Worm (Caenorhabditis elegans) whole organism, young adult: ENCODE results near the gene srlf-9.

Experiments
- C17E4.6 ChIP-seq: fragments of 200-800 bp; sonication (Bioruptor generic); IDR thresholded peaks from 2 replicates; pipeline ENCODE4 v1.3.6; 2022; ENCODE audit warnings: missing genetic modification reagents, missing genetic modification characterization, missing compliant biosample characterization
- F10E7.11 ChIP-seq: sonication (generic microtip); optimal IDR thresholded peaks from 2 replicates; lab custom pipeline; 2017; ENCODE audit warnings: mild to moderate bottlenecking, missing genetic modification characterization, moderate library complexity, missing compliant biosample characterization
- F33H1.4 ChIP-seq: fragments of 200-800 bp; sonication (Bioruptor generic); IDR thresholded peaks from 2 replicates; pipeline ENCODE4 v1.3.6; 2022; ENCODE audit warnings: missing genetic modification reagents, missing genetic modification characterization, missing compliant biosample characterization
- F55B11.4 ChIP-seq: sonication (generic microtip); optimal IDR thresholded peaks from 2 replicates; lab custom pipeline; 2016; ENCODE audit warnings: missing compliant biosample characterization, missing genetic modification characterization, borderline replicate concordance; ENCODE audit not compliant: insufficient read depth
- K12H6.12 ChIP-seq: fragments of 200-800 bp; sonication (Bioruptor generic); optimal IDR thresholded peaks from 2 replicates; lab custom pipeline; 2018; ENCODE audit warnings: mild to moderate bottlenecking, missing genetic modification characterization, missing compliant biosample characterization
- T26A5.8 ChIP-seq: sonication (generic microtip); optimal IDR thresholded peaks from 2 replicates; lab custom pipeline; 2016; ENCODE audit warnings: missing genetic modification characterization, missing compliant biosample characterization
- Y53F4B.3 ChIP-seq: fragments of 200-800 bp; sonication (Bioruptor generic); IDR thresholded peaks from 2 replicates; pipeline ENCODE4 v1.3.6; 2022; ENCODE audit warnings: missing genetic modification reagents, missing genetic modification characterization, missing compliant biosample characterization
- Y79H2A.3 ChIP-seq: fragments of 200-800 bp; sonication (Bioruptor generic); conservative IDR thresholded peaks from 2 replicates; pipeline ENCODE4 v1.3.6; 2022; ENCODE audit warnings: missing genetic modification reagents, missing genetic modification characterization, missing compliant biosample characterization
- akir-1 ChIP-seq: fragments of 200-800 bp; sonication (Bioruptor generic); optimal IDR thresholded peaks from 2 replicates; lab custom pipeline; 2018; ENCODE audit warnings: mild to moderate bottlenecking, missing genetic modification characterization, moderate library complexity, missing compliant biosample characterization
- ama-1 ChIP-seq, 3 experiments: fragments of 150-350 bp in 1 of 3; sonication (generic microtip) in 2 of 3; optimal IDR thresholded peaks; 2 replicates each; lab custom pipeline; 2014 to 2018; ENCODE audit warnings: missing biosample characterization in 2 of 3, missing genetic modification characterization in 2 of 3, missing genetic modification reagents in 2 of 3
- bed-1 ChIP-seq: fragments of 200-800 bp; sonication (Bioruptor generic); IDR thresholded peaks from 2 replicates; pipeline ENCODE4 v1.3.6; 2022; ENCODE audit warnings: missing genetic modification reagents, missing genetic modification characterization, missing compliant biosample characterization
- ceh-58 ChIP-seq: fragments of 200-800 bp; sonication (Bioruptor generic); IDR thresholded peaks from 2 replicates; pipeline ENCODE4 v1.3.6; 2022; ENCODE audit warnings: missing genetic modification characterization, missing compliant biosample characterization
- ceh-91 ChIP-seq: fragments of 200-800 bp; sonication (Bioruptor generic); IDR thresholded peaks from 2 replicates; pipeline ENCODE4 v1.3.6; 2022; ENCODE audit warnings: missing genetic modification reagents, missing genetic modification characterization, missing compliant biosample characterization
- dox-1 ChIP-seq: fragments of 200-800 bp; sonication (Bioruptor generic); IDR thresholded peaks from 2 replicates; pipeline ENCODE4 v1.3.6; 2022; ENCODE audit warnings: missing genetic modification reagents, missing genetic modification characterization, missing compliant biosample characterization
- ekl-4 ChIP-seq: fragments of 200-800 bp; sonication (Bioruptor generic); IDR thresholded peaks from 2 replicates; pipeline ENCODE4 v1.3.6; 2022; ENCODE audit warnings: missing genetic modification reagents, missing genetic modification characterization, missing compliant biosample characterization
- hmg-20 ChIP-seq: fragments of 200-800 bp; sonication (Bioruptor generic); IDR thresholded peaks from 2 replicates; pipeline ENCODE4 v1.3.6; 2022; ENCODE audit warnings: missing genetic modification reagents, missing genetic modification characterization, missing compliant biosample characterization
- lag-1 ChIP-seq: fragments of 200-800 bp; sonication (Bioruptor generic); IDR thresholded peaks from 2 replicates; pipeline ENCODE4 v1.3.6; 2022; ENCODE audit warnings: missing genetic modification reagents, missing genetic modification characterization, missing compliant biosample characterization
- let-526 ChIP-seq: fragments of 200-800 bp; sonication (Bioruptor generic); IDR thresholded peaks from 2 replicates; pipeline ENCODE4 v1.3.6; 2022; ENCODE audit warnings: missing genetic modification reagents, missing genetic modification characterization, missing compliant biosample characterization
- let-607 ChIP-seq, 2 experiments: fragments of 200-800 bp in 1 of 2; sonication (Bioruptor generic) in 1 of 2; sonication (generic microtip) in 1 of 2; optimal IDR thresholded peaks; 2 replicates each; lab custom pipeline; 2016 to 2018; ENCODE audit warnings: mild to moderate bottlenecking in 2 of 2, missing compliant biosample characterization in 2 of 2, missing genetic modification characterization in 2 of 2, moderate library complexity in 2 of 2, missing genotype in 1 of 2
- lin-54 ChIP-seq: fragments of 200-800 bp; sonication (Bioruptor generic); optimal IDR thresholded peaks from 2 replicates; lab custom pipeline; 2018; ENCODE audit warnings: mild to moderate bottlenecking, missing genetic modification characterization, missing compliant biosample characterization
- lsl-1 ChIP-seq: fragments of 200-800 bp; sonication (Bioruptor generic); optimal IDR thresholded peaks from 2 replicates; lab custom pipeline; 2018; ENCODE audit warnings: mild to moderate bottlenecking, missing genetic modification characterization, moderate library complexity, missing compliant biosample characterization
- lsy-27 ChIP-seq: sonication (generic microtip); optimal IDR thresholded peaks from 2 replicates; lab custom pipeline; 2017; ENCODE audit warnings: missing genetic modification characterization, mild to moderate bottlenecking, missing compliant biosample characterization, antibody characterized with exemption, missing genotype, borderline replicate concordance; ENCODE audit not compliant: insufficient read depth
- madf-3 ChIP-seq: fragments of 200-800 bp; sonication (Bioruptor generic); IDR thresholded peaks from 2 replicates; pipeline ENCODE4 v1.3.6; 2022; ENCODE audit warnings: missing genetic modification reagents, missing genetic modification characterization, missing compliant biosample characterization
- madf-8 ChIP-seq: fragments of 200-800 bp; sonication (Bioruptor generic); conservative IDR thresholded peaks from 2 replicates; pipeline ENCODE4 v1.3.6; 2022; ENCODE audit warnings: missing genetic modification reagents, missing genetic modification characterization, missing compliant biosample characterization
- mes-4 ChIP-seq: sonication (generic microtip); optimal IDR thresholded peaks from 2 replicates; lab custom pipeline; 2016; ENCODE audit warnings: missing genotype, missing genetic modification characterization, missing compliant biosample characterization
- nfya-1 ChIP-seq: sonication (generic microtip); optimal IDR thresholded peaks from 2 replicates; lab custom pipeline; 2017; ENCODE audit warnings: antibody characterized with exemption, missing compliant biosample characterization, missing genetic modification characterization, borderline replicate concordance; ENCODE audit not compliant: insufficient read depth
- nhr-179 ChIP-seq: sonication (generic microtip); optimal IDR thresholded peaks from 2 replicates; lab custom pipeline; 2016; ENCODE audit warnings: mild to moderate bottlenecking, missing genetic modification characterization, missing compliant biosample characterization
- nhr-80 ChIP-seq: sonication (generic microtip); optimal IDR thresholded peaks from 2 replicates; lab custom pipeline; 2016; ENCODE audit warnings: missing genetic modification characterization, missing compliant biosample characterization
- nhr-90 ChIP-seq: sonication (generic microtip); optimal IDR thresholded peaks from 2 replicates; lab custom pipeline; 2016; ENCODE audit warnings: missing genotype, mild to moderate bottlenecking, missing genetic modification characterization, missing compliant biosample characterization
- rec-8 ChIP-seq, 2 experiments: sonication (generic microtip); optimal IDR thresholded peaks; 2 replicates each; lab custom pipeline; 2016; ENCODE audit warnings: mild to moderate bottlenecking in 2 of 2, missing genetic modification characterization in 2 of 2, missing genetic modification reagents in 2 of 2, missing genotype in 2 of 2, missing biosample characterization in 1 of 2, missing compliant biosample characterization in 1 of 2, moderate library complexity in 1 of 2
- rpc-1 ChIP-seq, 2 experiments: fragments of 150-350 bp in 1 of 2; sonication (generic microtip) in 1 of 2; optimal IDR thresholded peaks; 2 replicates each; lab custom pipeline; 2014 to 2018; ENCODE audit warnings: missing biosample characterization in 1 of 2, missing genetic modification characterization in 1 of 2, missing genetic modification reagents in 1 of 2, missing genotype in 1 of 2
- snpc-1.3 ChIP-seq: sonication (generic microtip); optimal IDR thresholded peaks from 2 replicates; lab custom pipeline; 2017; ENCODE audit warnings: missing genetic modification characterization, mild to moderate bottlenecking, missing compliant biosample characterization, antibody characterized with exemption, moderate library complexity, missing genotype, missing genetic modification reagents; ENCODE audit not compliant: insufficient read depth
- snpc-3.4 ChIP-seq: sonication (generic microtip); optimal IDR thresholded peaks from 2 replicates; lab custom pipeline; 2017; ENCODE audit warnings: missing genetic modification characterization, mild to moderate bottlenecking, missing compliant biosample characterization, antibody characterized with exemption, moderate library complexity, missing genotype, missing genetic modification reagents
- tlf-1 ChIP-seq: fragments of 200-800 bp; sonication (Bioruptor generic); optimal IDR thresholded peaks from 2 replicates; lab custom pipeline; 2018; ENCODE audit warnings: mild to moderate bottlenecking, missing genetic modification characterization, missing compliant biosample characterization
- unc-62 ChIP-seq: fragments of 150-350 bp; optimal IDR thresholded peaks from 2 replicates; lab custom pipeline; 2014; ENCODE audit warnings: missing biosample characterization, missing genetic modification reagents, missing genetic modification characterization
- xnd-1 ChIP-seq: sonication (generic microtip); optimal IDR thresholded peaks from 2 replicates; lab custom pipeline; 2016; ENCODE audit warnings: missing genotype, missing genetic modification reagents, missing genetic modification characterization, missing compliant biosample characterization
- zfh-2 ChIP-seq: fragments of 200-800 bp; sonication (Bioruptor generic); conservative IDR thresholded peaks from 2 replicates; pipeline ENCODE4 v1.3.6; 2022; ENCODE audit warnings: missing genetic modification reagents, missing genetic modification characterization, missing compliant biosample characterization
- ztf-25 ChIP-seq: fragments of 200-800 bp; sonication (Bioruptor generic); IDR thresholded peaks from 2 replicates; pipeline ENCODE4 v1.3.6; 2022; ENCODE audit warnings: missing genetic modification reagents, missing genetic modification characterization, missing compliant biosample characterization
- ztf-28 ChIP-seq: fragments of 200-800 bp; sonication (Bioruptor generic); IDR thresholded peaks from 2 replicates; pipeline ENCODE4 v1.3.6; 2022; ENCODE audit warnings: missing genetic modification reagents, missing genetic modification characterization, missing compliant biosample characterization
- ztf-6 ChIP-seq: fragments of 200-800 bp; sonication (Bioruptor generic); IDR thresholded peaks from 2 replicates; pipeline ENCODE4 v1.3.6; 2022; ENCODE audit warnings: missing genetic modification reagents, missing genetic modification characterization, missing compliant biosample characterization

The srlf-9 gene

ce11 chrIII:13409498-13409897, 7.9 kb upstream of the srlf-9 start, which contains the start of gene myo-6:
Gene myo-6, plus strand, starts transcription at chrIII:13409798.
- TF ChIP-seq nhr-80 (tag; lab: Kevin White, UChicago) (no peak), K12H6.12 (tag; lab: Kevin White, UChicago) (no peak), hmg-20 (GFP tag; lab: Robert Waterston, UW) (no peak), ceh-91 (GFP tag; lab: Robert Waterston, UW) (no peak), bed-1 (GFP tag; lab: Robert Waterston, UW) (no peak), madf-8 (GFP tag; lab: Robert Waterston, UW) (no peak), let-607 (tag; optimal IDR thresholded peaks at IDR 0.05; lab: Kevin White, UChicago) (no peak), snpc-3.4 (no peak), let-526 (no peak), rec-8 (tag; optimal IDR thresholded peaks at IDR 0.05; lab: Kevin White, UChicago) (no peak), ztf-6 (GFP tag; lab: Robert Waterston, UW) (no peak), lag-1 (GFP tag; lab: Robert Waterston, UW) (no peak), C17E4.6 (GFP tag; lab: Robert Waterston, UW) (no peak), nhr-179 (tag; lab: Kevin White, UChicago) (no peak), Y53F4B.3 (no peak)
- TF ChIP-seq, all 124 proteins: peak for 0

ce11 chrIII:13405504-13405903, 3.9 kb upstream of the srlf-9 start, which contains the start of gene nas-1:
Gene nas-1, plus strand, starts transcription at chrIII:13405804.
- no peak for TF ChIP-seq Y79H2A.3
- no peak for TF ChIP-seq unc-62 (GFP tag; lab: Kevin White, UChicago)
- TF ChIP-seq ceh-58 (GFP tag; lab: Robert Waterston, UW), result no peak
- no peak for TF ChIP-seq akir-1 (GFP tag; lab: Kevin White, UChicago)
- TF ChIP-seq lin-54 (GFP tag; lab: Kevin White, UChicago), result no peak
- TF ChIP-seq mes-4 (tag; lab: Kevin White, UChicago), result no peak
- no peak for TF ChIP-seq tlf-1 (GFP tag; lab: Kevin White, UChicago)

ce11 chrIII:13404418-13404817, 2.8 kb upstream of the srlf-9 start, which contains the start of gene ttr-52:
Gene ttr-52, plus strand, starts transcription at chrIII:13404718.
- TF ChIP-seq ztf-6 (GFP tag; lab: Robert Waterston, UW), result no peak
- no peak for TF ChIP-seq F33H1.4 (GFP tag; lab: Robert Waterston, UW)
- no peak for TF ChIP-seq zfh-2
- TF ChIP-seq F10E7.11 (tag; lab: Kevin White, UChicago), result no peak
- no peak for TF ChIP-seq nhr-179 (tag; lab: Kevin White, UChicago)
- TF ChIP-seq xnd-1 (tag; lab: Kevin White, UChicago), result no peak
- no peak for TF ChIP-seq ztf-25 (GFP tag; lab: Robert Waterston, UW)
- no peak for TF ChIP-seq F55B11.4
- no peak for TF ChIP-seq dox-1 (GFP tag; lab: Robert Waterston, UW)
- no peak for TF ChIP-seq nfya-1 (tag; lab: Kevin White, UChicago)
- TF ChIP-seq ama-1 (optimal IDR thresholded peaks at IDR 0.05; lab: Kevin White, UChicago), result no peak
- no peak for TF ChIP-seq ama-1 (GFP tag; optimal IDR thresholded peaks at IDR 0.05; lab: Kevin White, UChicago)
- no peak for TF ChIP-seq rpc-1 (optimal IDR thresholded peaks at IDR 0.05; lab: Kevin White, UChicago)
- no peak for TF ChIP-seq rpc-1 (tag; optimal IDR thresholded peaks at IDR 0.05; lab: Kevin White, UChicago)
- TF ChIP-seq snpc-1.3 (tag; lab: Kevin White, UChicago), result no peak
- no peak for TF ChIP-seq lsl-1
- TF ChIP-seq T26A5.8, result no peak
- TF ChIP-seq ztf-28, result no peak
- no peak for TF ChIP-seq madf-3 (GFP tag; lab: Robert Waterston, UW)
- no peak for TF ChIP-seq lsy-27 (tag; lab: Kevin White, UChicago)
- TF ChIP-seq nhr-90 (tag; lab: Kevin White, UChicago), result no peak
- TF ChIP-seq ekl-4 (GFP tag; lab: Robert Waterston, UW), result no peak
- TF ChIP-seq, all 124 proteins: peak for 0
